Fruit fly (Drosophila melanogaster): Measurements from ENCODE around the gene CG4887.

The CG4887 gene

dm6 chr2L:1169867-1170415 lies 2.9 kb upstream of the CG4887 start, which contains the start of the genes CG31922 and Plap (continued):
- peak; percentile 56 for TF ChIP-seq CG4820 (GFP tag; optimal IDR thresholded peaks at IDR 0.05)
- peak; percentile 33; the same call in 1 of the 2 replicates for TF ChIP-seq CG31224 (GFP tag; IDR thresholded peaks at IDR 0.05)
- TF ChIP-seq CG14441 (GFP tag; IDR thresholded peaks at IDR 0.05): peak; percentile 50; the same call in 1 of the 2 replicates
- peak; percentile 60 for TF ChIP-seq CG12942 (GFP tag; optimal IDR thresholded peaks at IDR 0.05)
- peak; percentile 38 for TF ChIP-seq Dp (GFP tag; optimal IDR thresholded peaks at IDR 0.05)
- no peak for TF ChIP-seq CG10565 (GFP tag; optimal IDR thresholded peaks at IDR 0.05)
- TF ChIP-seq E2f2 (GFP tag; IDR thresholded peaks at IDR 0.05): peak; percentile 59
- peak; percentile 80 for TF ChIP-seq CG12155 (GFP tag; optimal IDR thresholded peaks at IDR 0.05)
- TF ChIP-seq CoRest (tag; optimal IDR thresholded peaks at IDR 0.05): peak; percentile 87
- no peak for TF ChIP-seq grn (GFP tag; optimal IDR thresholded peaks at IDR 0.05)
- peak; percentile 76; the same call in 2 of the 3 replicates for TF ChIP-seq Dbx (GFP tag; IDR thresholded peaks at IDR 0.05)
- peak; percentile 71 for TF ChIP-seq lbe (GFP tag; optimal IDR thresholded peaks at IDR 0.05)
- TF ChIP-seq dan (GFP tag; IDR thresholded peaks at IDR 0.05): no peak
- TF ChIP-seq CG16863 (GFP tag; optimal IDR thresholded peaks at IDR 0.05): peak; percentile 63
- peak; percentile 69 for TF ChIP-seq CG18262 (tag; optimal IDR thresholded peaks at IDR 0.05)
- no peak for TF ChIP-seq CG12769 (tag; optimal IDR thresholded peaks at IDR 0.05)
- TF ChIP-seq crp (GFP tag; optimal IDR thresholded peaks at IDR 0.05): peak in 1 of 2 experiments; percentile 33
- peak; percentile 77 for TF ChIP-seq CG4424 (GFP tag; optimal IDR thresholded peaks at IDR 0.05)
- no peak for TF ChIP-seq CG1832 (GFP tag; optimal IDR thresholded peaks at IDR 0.05)
- no peak for TF ChIP-seq CG7357 (GFP tag; IDR thresholded peaks at IDR 0.05)
- peak; percentile 52 for TF ChIP-seq cato (GFP tag; optimal IDR thresholded peaks at IDR 0.05; ENCODE audit: borderline replicate concordance)
- TF ChIP-seq C15 (GFP tag; IDR thresholded peaks at IDR 0.05): no peak
- no peak for TF ChIP-seq CG17802 (tag; optimal IDR thresholded peaks at IDR 0.05)
- peak; percentile 58 for TF ChIP-seq pzg (GFP tag; optimal IDR thresholded peaks at IDR 0.05)
- TF ChIP-seq CG2202 (tag; optimal IDR thresholded peaks at IDR 0.05): peak; percentile 9
- peak; percentile 69 for TF ChIP-seq CG1647 (GFP tag; optimal IDR thresholded peaks at IDR 0.05)
- TF ChIP-seq Dad (GFP tag; optimal IDR thresholded peaks at IDR 0.05): peak; percentile 60
- peak; percentile 91 for TF ChIP-seq CG2129 (GFP tag; IDR thresholded peaks at IDR 0.05; ENCODE audit: partially characterized antibody)
- TF ChIP-seq Hmx (GFP tag; optimal IDR thresholded peaks at IDR 0.05): peak; percentile 46
- no peak for TF ChIP-seq CG1024 (GFP tag; IDR thresholded peaks at IDR 0.05)
- 0 out of 2 replicates have a peak, but pooled peaks have one; percentile 30 for TF ChIP-seq CG14014 (GFP tag; IDR thresholded peaks at IDR 0.05)
- TF ChIP-seq Hr39 (optimal IDR thresholded peaks at IDR 0.05): no peak
- TF ChIP-seq CG4854 (GFP tag; optimal IDR thresholded peaks at IDR 0.05): no peak
- TF ChIP-seq Mes4 (GFP tag; optimal IDR thresholded peaks at IDR 0.05): no peak
- no peak for TF ChIP-seq eve (GFP tag; optimal IDR thresholded peaks at IDR 0.05)
- peak; percentile 23 for TF ChIP-seq CG10431 (GFP tag; optimal IDR thresholded peaks at IDR 0.05)
- no peak for TF ChIP-seq CG6813 (GFP tag; optimal IDR thresholded peaks at IDR 0.05)
- peak; percentile 78 for TF ChIP-seq CG2712 (tag; optimal IDR thresholded peaks at IDR 0.05)
- TF ChIP-seq ewg (GFP tag; optimal IDR thresholded peaks at IDR 0.05): no peak
- no peak for TF ChIP-seq CG30431 (GFP tag; optimal IDR thresholded peaks at IDR 0.05)
- no peak for TF ChIP-seq ranshi (GFP tag; IDR thresholded peaks at IDR 0.05)
- TF ChIP-seq CG7271 (tag; optimal IDR thresholded peaks at IDR 0.05): no peak
- peak; percentile 72 for TF ChIP-seq chn (GFP tag; optimal IDR thresholded peaks at IDR 0.05)
- TF ChIP-seq kay (GFP tag; optimal IDR thresholded peaks at IDR 0.05): peak; percentile 53
- no peak for TF ChIP-seq ci (GFP tag; IDR thresholded peaks at IDR 0.05)
- TF ChIP-seq fru (optimal IDR thresholded peaks at IDR 0.05): no peak
- no peak for TF ChIP-seq dati (GFP tag; IDR thresholded peaks at IDR 0.05)
- no peak for TF ChIP-seq CG8089 (GFP tag; optimal IDR thresholded peaks at IDR 0.05)
- peak; percentile 38 for TF ChIP-seq CG10366 (GFP tag; IDR thresholded peaks at IDR 0.05)
- TF ChIP-seq CG15601 (tag; optimal IDR thresholded peaks at IDR 0.05): peak; percentile 71
- peak; percentile 61; the same call in 1 of the 2 replicates for TF ChIP-seq Ptx1 (GFP tag; IDR thresholded peaks at IDR 0.05)
